Worm (Caenorhabditis elegans): ENCODE results near the gene gcl-1.

Gene gcl-1

ce11 chrIV:13377716-13378115 lies 35.0 kb downstream of the gcl-1 start, which contains the start of gene mau-8:
TSS of gene mau-8 (plus strand) at chrIV:13378016.
- TF ChIP-seq unc-86 (tag; optimal IDR thresholded peaks at IDR 0.05) = no peak
- no peak for TF ChIP-seq lsy-2 (tag; optimal IDR thresholded peaks at IDR 0.05)
- no peak for TF ChIP-seq zip-4 (GFP tag; optimal IDR thresholded peaks at IDR 0.05)
- TF ChIP-seq fkh-8 (tag; optimal IDR thresholded peaks at IDR 0.05) = no peak
- TF ChIP-seq nhr-76 (tag; optimal IDR thresholded peaks at IDR 0.05) = no peak
- no peak for TF ChIP-seq lin-39 (tag; optimal IDR thresholded peaks at IDR 0.05)
- no peak for TF ChIP-seq C04F5.9 (tag; optimal IDR thresholded peaks at IDR 0.05)
- no peak for TF ChIP-seq swsn-7 (tag; optimal IDR thresholded peaks at IDR 0.05)
- TF ChIP-seq Y116A8C.19 (tag; optimal IDR thresholded peaks at IDR 0.05; ENCODE audit: borderline replicate concordance) = no peak
- no peak for TF ChIP-seq mep-1 (tag; optimal IDR thresholded peaks at IDR 0.05)
- no peak for TF ChIP-seq lin-15B (tag; optimal IDR thresholded peaks at IDR 0.05)
- TF ChIP-seq snpc-4 (tag; optimal IDR thresholded peaks at IDR 0.05) = no peak
- no peak for TF ChIP-seq lin-13 (GFP tag; optimal IDR thresholded peaks at IDR 0.05)
- TF ChIP-seq tbx-2 (tag; optimal IDR thresholded peaks at IDR 0.05) = no peak
- TF ChIP-seq nhr-77 (tag; optimal IDR thresholded peaks at IDR 0.05) = no peak

ce11 chrIV:13374918-13375317 lies 37.8 kb downstream of the gcl-1 start:
- TF ChIP-seq F16B12.6 (tag; optimal IDR thresholded peaks at IDR 0.05) = no peak
- TF ChIP-seq tbx-2 (tag; optimal IDR thresholded peaks at IDR 0.05) = no peak
- TF ChIP-seq mep-1 (tag; optimal IDR thresholded peaks at IDR 0.05) = no peak
- no peak for TF ChIP-seq elt-3 (tag; optimal IDR thresholded peaks at IDR 0.05)
- TF ChIP-seq unc-86 (tag; optimal IDR thresholded peaks at IDR 0.05) = no peak
- no peak for TF ChIP-seq nhr-12 (tag; optimal IDR thresholded peaks at IDR 0.05)
- TF ChIP-seq xbp-1 (tag; optimal IDR thresholded peaks at IDR 0.05) = no peak

- TF ChIP-seq skn-1 (tag; optimal IDR thresholded peaks at IDR 0.05) = no peak
- no peak for TF ChIP-seq lin-13 (GFP tag; optimal IDR thresholded peaks at IDR 0.05)
Observed at ce11 chrIV:13371699-13372098, 41.0 kb downstream of the gcl-1 start, which contains the start of gene Y62E10A.6. TSS of gene Y62E10A.6 (plus strand) at chrIV:13371999.

- peak; percentile 14 for TF ChIP-seq unc-130 (tag; optimal IDR thresholded peaks at IDR 0.05)
- no peak for TF ChIP-seq irx-1 (tag; optimal IDR thresholded peaks at IDR 0.05)
- TF ChIP-seq lin-35 (GFP tag; optimal IDR thresholded peaks at IDR 0.05) = peak; percentile 40 to 71
- TF ChIP-seq efl-1 (optimal IDR thresholded peaks at IDR 0.05) = peak; percentile 32 to 50
- TF ChIP-seq efl-1 (GFP tag; optimal IDR thresholded peaks at IDR 0.05 in 1 of 2) = peak; percentile 41 to 95
- peak in 2 of 3 experiments; percentile 10 to 33 for TF ChIP-seq ceh-82 (tag; optimal IDR thresholded peaks at IDR 0.05)
- TF ChIP-seq aly-2 (tag; optimal IDR thresholded peaks at IDR 0.05) = no peak
- TF ChIP-seq nhr-47 (tag; optimal IDR thresholded peaks at IDR 0.05) = peak; percentile 8
- peak; percentile 35 for TF ChIP-seq snu-23 (GFP tag; optimal IDR thresholded peaks at IDR 0.05)
- TF ChIP-seq ceh-90 (tag; optimal IDR thresholded peaks at IDR 0.05) = no peak
- no peak for TF ChIP-seq pax-3 (tag; optimal IDR thresholded peaks at IDR 0.05)
- peak; percentile 28 for TF ChIP-seq blmp-1 (tag; optimal IDR thresholded peaks at IDR 0.05)
- TF ChIP-seq hlh-4 (tag; optimal IDR thresholded peaks at IDR 0.05) = no peak
- no peak for TF ChIP-seq lin-39 (tag; optimal IDR thresholded peaks at IDR 0.05)
- TF ChIP-seq isw-1 (GFP tag; IDR thresholded peaks at IDR 0.05) = no peak
- TF ChIP-seq lsy-2 (tag; optimal IDR thresholded peaks at IDR 0.05) = peak; percentile 52 to 91
- TF ChIP-seq nhr-12 (tag; optimal IDR thresholded peaks at IDR 0.05) = no peak
- TF ChIP-seq lir-3 (tag; optimal IDR thresholded peaks at IDR 0.05; ENCODE audit: poor library complexity) = no peak
- no peak for TF ChIP-seq elt-2 (tag; optimal IDR thresholded peaks at IDR 0.05)
- peak; percentile 6 to 39 (median 26) for TF ChIP-seq dpl-1 (GFP tag; optimal IDR thresholded peaks at IDR 0.05)
- TF ChIP-seq mep-1 (tag; optimal IDR thresholded peaks at IDR 0.05) = no peak
- peak; percentile 6 for TF ChIP-seq C16A3.4 (tag; optimal IDR thresholded peaks at IDR 0.05)
- no peak for TF ChIP-seq fos-1 (tag; optimal IDR thresholded peaks at IDR 0.05)
- TF ChIP-seq ceh-88 (GFP tag; IDR thresholded peaks at IDR 0.05) = no peak
- TF ChIP-seq skn-1 (tag; optimal IDR thresholded peaks at IDR 0.05) = peak; percentile 29
Observed at ce11 chrIV:13370235-13370739, 42.4 kb downstream of the gcl-1 start, which contains the start of the genes rla-2, popl-7 and Y62E10A.24. TSS of gene rla-2 (minus strand) at chrIV:13370285. TSS of gene popl-7 (plus strand) at chrIV:13370689. TSS of gene Y62E10A.24 (plus strand) at chrIV:13370710.

All from whole organism, L1 larva.